Worm (Caenorhabditis elegans): ENCODE data around the gene C16C10.4.

DNA sequence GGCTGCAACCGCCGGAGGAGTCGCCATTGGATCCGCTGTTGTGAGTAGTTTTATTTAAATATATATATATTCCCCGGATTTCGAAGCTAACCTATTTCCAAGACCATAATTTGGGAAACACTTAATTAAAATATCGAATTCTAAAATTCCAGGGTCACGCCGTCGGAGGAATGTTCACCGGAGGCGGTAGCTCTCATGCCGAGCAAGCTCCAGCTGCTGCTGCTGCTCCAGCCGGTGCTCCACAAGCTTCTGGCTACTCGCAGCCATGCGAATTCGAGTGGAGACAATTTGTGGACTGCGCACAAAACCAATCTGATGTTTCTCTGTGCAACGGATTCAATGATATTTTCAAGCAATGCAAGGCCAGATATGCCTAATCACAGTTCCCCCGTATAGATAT is 18.8 kb upstream of the C16C10.4 start:
- TF ChIP-seq ceh-36 (tag; optimal IDR thresholded peaks at IDR 0.05) = no peak
- no peak for TF ChIP-seq ama-1 (optimal IDR thresholded peaks at IDR 0.05)
- no peak for TF ChIP-seq aly-1 (tag; optimal IDR thresholded peaks at IDR 0.05)
- TF ChIP-seq sea-1 (GFP tag; conservative IDR thresholded peaks at IDR 0.05) = no peak

All from whole organism, early embryonic.